Fruit fly (Drosophila melanogaster) whole organism, prepupa: ENCODE results near the gene sno.

Source experiments
- Blimp-1 ChIP-seq: fragments of 200-800 bp; sonication (Bioruptor generic); optimal IDR thresholded peaks from 3 replicates; lab custom pipeline; 2017; ENCODE audit warnings: missing biosample characterization, missing genetic modification characterization, mild to moderate bottlenecking, moderate library complexity, missing genetic modification reagents
- CG10631 ChIP-seq: fragments of 200-800 bp; sonication (Bioruptor generic); optimal IDR thresholded peaks from 2 replicates; lab custom pipeline; 2016; ENCODE audit warnings: missing biosample characterization, missing genetic modification characterization
- CG10669 ChIP-seq: fragments of 200-800 bp; sonication (Bioruptor generic); optimal IDR thresholded peaks from 3 replicates; lab custom pipeline; 2018; ENCODE audit warnings: missing biosample characterization, mild to moderate bottlenecking, missing genetic modification characterization, moderate library complexity
- CG11294 ChIP-seq: fragments of 200-800 bp; sonication (Bioruptor generic); IDR thresholded peaks from 2 replicates; pipeline ENCODE4 v1.3.6; 2022; ENCODE audit warnings: missing biosample characterization, missing genetic modification characterization
- CG15336 ChIP-seq: fragments of 200-800 bp; sonication (Bioruptor generic); IDR thresholded peaks from 2 replicates; pipeline ENCODE4 v1.3.6; 2022; ENCODE audit warnings: missing biosample characterization, missing genetic modification characterization
- CG1621 ChIP-seq: fragments of 200-800 bp; sonication (Bioruptor generic); optimal IDR thresholded peaks from 3 replicates; lab custom pipeline; 2018; ENCODE audit warnings: missing biosample characterization, mild to moderate bottlenecking, missing genetic modification characterization
- CG16779 ChIP-seq: fragments of 200-800 bp; sonication (Bioruptor generic); optimal IDR thresholded peaks from 3 replicates; lab custom pipeline; 2017; ENCODE audit warnings: missing biosample characterization, mild to moderate bottlenecking, missing genetic modification characterization
- CG3032 ChIP-seq: fragments of 200-800 bp; optimal IDR thresholded peaks from 2 replicates; lab custom pipeline; 2019; ENCODE audit warnings: missing biosample characterization, mild to moderate bottlenecking, missing genetic modification characterization, moderate library complexity
- CG31627 ChIP-seq: fragments of 200-800 bp; sonication (Bioruptor generic); optimal IDR thresholded peaks from 3 replicates; lab custom pipeline; 2016; ENCODE audit warnings: missing biosample characterization, missing genetic modification characterization
- CG32006 ChIP-seq: fragments of 200-800 bp; sonication (Bioruptor generic); optimal IDR thresholded peaks from 3 replicates; lab custom pipeline; 2017; ENCODE audit warnings: missing biosample characterization, mild to moderate bottlenecking, missing genetic modification characterization
- CG34406 ChIP-seq: fragments of 200-800 bp; sonication (Bioruptor generic); optimal IDR thresholded peaks from 3 replicates; lab custom pipeline; 2016; ENCODE audit warnings: missing biosample characterization, missing genetic modification characterization
- CG3919 ChIP-seq: fragments of 200-800 bp; sonication (Bioruptor generic); optimal IDR thresholded peaks from 3 replicates; lab custom pipeline; 2016; ENCODE audit warnings: missing biosample characterization, missing genetic modification characterization
- CG4318 ChIP-seq: fragments of 200-800 bp; sonication (Bioruptor generic); optimal IDR thresholded peaks from 3 replicates; lab custom pipeline; 2017; ENCODE audit warnings: missing biosample characterization, mild to moderate bottlenecking, missing genetic modification characterization
- CG6163 ChIP-seq: fragments of 200-800 bp; sonication (Bioruptor generic); IDR thresholded peaks from 3 replicates; pipeline ENCODE4 v1.3.6; 2022; ENCODE audit warnings: missing biosample characterization, missing genetic modification characterization
- CG6276 ChIP-seq: fragments of 200-800 bp; sonication (Bioruptor generic); optimal IDR thresholded peaks from 2 replicates; lab custom pipeline; 2017; ENCODE audit warnings: missing biosample characterization, mild to moderate bottlenecking, missing genetic modification characterization
- CG6808 ChIP-seq: fragments of 200-800 bp; sonication (Bioruptor generic); optimal IDR thresholded peaks from 3 replicates; lab custom pipeline; 2017; ENCODE audit warnings: missing biosample characterization, missing genetic modification characterization, mild to moderate bottlenecking, moderate library complexity, missing genetic modification reagents
- CG7368 ChIP-seq: fragments of 200-800 bp; sonication (Bioruptor generic); optimal IDR thresholded peaks from 3 replicates; lab custom pipeline; 2016; ENCODE audit warnings: missing biosample characterization, missing genetic modification characterization
- CG8119 ChIP-seq: fragments of 200-800 bp; sonication (Bioruptor generic); IDR thresholded peaks from 3 replicates; pipeline ENCODE4 v1.3.6; 2022; ENCODE audit warnings: missing biosample characterization, missing genetic modification characterization
- CG8319 ChIP-seq: fragments of 200-800 bp; sonication (Bioruptor generic); optimal IDR thresholded peaks from 3 replicates; lab custom pipeline; 2016; ENCODE audit warnings: missing biosample characterization, missing genetic modification characterization
- CG8632 ChIP-seq: fragments of 200-800 bp; sonication (Bioruptor generic); optimal IDR thresholded peaks from 3 replicates; lab custom pipeline; 2016; ENCODE audit warnings: missing biosample characterization, missing genetic modification characterization
- Eip78C ChIP-seq: fragments of 200-800 bp; sonication (Bioruptor generic); peaks from one replicate; lab custom pipeline; 2016; ENCODE audit warnings: missing biosample characterization, missing genetic modification characterization
- Eip93F ChIP-seq: fragments of 200-800 bp; sonication (Bioruptor generic); optimal IDR thresholded peaks from 2 replicates; lab custom pipeline; 2016; ENCODE audit warnings: missing biosample characterization, mild to moderate bottlenecking, missing genetic modification characterization
- Ets96B ChIP-seq: fragments of 200-800 bp; optimal IDR thresholded peaks from 2 replicates; lab custom pipeline; 2019; ENCODE audit warnings: missing biosample characterization, mild to moderate bottlenecking, missing genetic modification characterization, moderate library complexity
- Gug ChIP-seq: fragments of 200-800 bp; sonication (Bioruptor generic); IDR thresholded peaks from 2 replicates; pipeline ENCODE4 v1.3.6; 2022; ENCODE audit warnings: missing biosample characterization, missing genetic modification characterization
- Hr38 ChIP-seq: sonication (Bioruptor generic); optimal IDR thresholded peaks from 2 replicates; lab custom pipeline; 2016; ENCODE audit warnings: missing biosample characterization, missing genetic modification characterization
- Hr4 ChIP-seq: fragments of 200-800 bp; sonication (Bioruptor generic); optimal IDR thresholded peaks from 3 replicates; lab custom pipeline; 2016; ENCODE audit warnings: missing biosample characterization, missing genetic modification characterization
- Lpt ChIP-seq: fragments of 200-800 bp; sonication (Bioruptor generic); optimal IDR thresholded peaks from 3 replicates; lab custom pipeline; 2016; ENCODE audit warnings: missing biosample characterization, missing genetic modification characterization
- Met ChIP-seq: fragments of 200-800 bp; sonication (Bioruptor generic); optimal IDR thresholded peaks from 3 replicates; lab custom pipeline; 2016; ENCODE audit warnings: missing biosample characterization, missing genetic modification characterization
- OdsH ChIP-seq: fragments of 200-800 bp; sonication (Bioruptor generic); optimal IDR thresholded peaks from 3 replicates; lab custom pipeline; 2016; ENCODE audit warnings: missing biosample characterization, missing genetic modification characterization
- Sox102F ChIP-seq: fragments of 200-800 bp; sonication (Bioruptor generic); optimal IDR thresholded peaks from 2 replicates; lab custom pipeline; 2016; ENCODE audit warnings: missing biosample characterization, mild to moderate bottlenecking, missing genetic modification characterization
- Sox14 ChIP-seq: fragments of 200-800 bp; sonication (Bioruptor generic); optimal IDR thresholded peaks from 3 replicates; lab custom pipeline; 2016; ENCODE audit warnings: missing biosample characterization, missing genetic modification characterization
- Sox15 ChIP-seq: fragments of 200-800 bp; sonication (Bioruptor generic); optimal IDR thresholded peaks from 3 replicates; lab custom pipeline; 2016; ENCODE audit warnings: missing biosample characterization, missing genetic modification characterization
- achi ChIP-seq: fragments of 200-800 bp; sonication (Bioruptor generic); optimal IDR thresholded peaks from 3 replicates; lab custom pipeline; 2016; ENCODE audit warnings: missing biosample characterization, missing genetic modification characterization
- acj6 ChIP-seq: fragments of 200-800 bp; sonication (Bioruptor generic); optimal IDR thresholded peaks from 3 replicates; lab custom pipeline; 2016; ENCODE audit warnings: missing biosample characterization, missing genetic modification characterization
- cyc ChIP-seq: fragments of 200-800 bp; sonication (Bioruptor generic); optimal IDR thresholded peaks from 3 replicates; lab custom pipeline; 2016; ENCODE audit warnings: missing biosample characterization, missing genetic modification characterization
- dac ChIP-seq: fragments of 200-800 bp; sonication (Bioruptor generic); optimal IDR thresholded peaks from 2 replicates; lab custom pipeline; 2017; ENCODE audit warnings: missing biosample characterization, mild to moderate bottlenecking, missing genetic modification characterization
- dsx ChIP-seq: fragments of 200-800 bp; optimal IDR thresholded peaks from 3 replicates; lab custom pipeline; 2019; ENCODE audit warnings: missing biosample characterization, mild to moderate bottlenecking, missing genetic modification characterization, moderate library complexity; ENCODE audit not compliant: poor library complexity, severe bottlenecking
- esn ChIP-seq: fragments of 200-800 bp; sonication (Bioruptor generic); optimal IDR thresholded peaks from 2 replicates; lab custom pipeline; 2016; ENCODE audit warnings: missing biosample characterization, mild to moderate bottlenecking, missing genetic modification characterization, moderate library complexity
- fd59A ChIP-seq: fragments of 200-800 bp; sonication (Bioruptor generic); optimal IDR thresholded peaks from 2 replicates; lab custom pipeline; 2017; ENCODE audit warnings: missing biosample characterization, mild to moderate bottlenecking, missing genetic modification characterization, missing genetic modification reagents
- fd85E ChIP-seq: fragments of 200-800 bp; sonication (Bioruptor generic); optimal IDR thresholded peaks from 3 replicates; lab custom pipeline; 2016; ENCODE audit warnings: missing biosample characterization, missing genetic modification characterization
- fkh ChIP-seq: fragments of 200-800 bp; sonication (Bioruptor generic); optimal IDR thresholded peaks from 3 replicates; lab custom pipeline; 2017; ENCODE audit warnings: missing biosample characterization, mild to moderate bottlenecking, missing genetic modification characterization, moderate library complexity
- lz ChIP-seq: fragments of 200-800 bp; sonication (Bioruptor generic); optimal IDR thresholded peaks from 3 replicates; lab custom pipeline; 2016; ENCODE audit warnings: missing biosample characterization, missing genetic modification characterization
- net ChIP-seq: fragments of 200-800 bp; sonication (Bioruptor generic); optimal IDR thresholded peaks from 3 replicates; lab custom pipeline; 2016; ENCODE audit warnings: missing biosample characterization, missing genetic modification characterization
- spab ChIP-seq: fragments of 200-800 bp; sonication (Bioruptor generic); optimal IDR thresholded peaks from 2 replicates; lab custom pipeline; 2017; ENCODE audit warnings: missing biosample characterization, mild to moderate bottlenecking, missing genetic modification characterization, missing genetic modification reagents
- ss ChIP-seq, 2 experiments: fragments of 200-800 bp; sonication (Bioruptor generic); optimal IDR thresholded peaks; 2 replicates in 1 of 2; 3 replicates in 1 of 2; lab custom pipeline; 2017 to 2018; ENCODE audit warnings: mild to moderate bottlenecking in 2 of 2, missing biosample characterization in 2 of 2, missing genetic modification characterization in 2 of 2, moderate library complexity in 1 of 2
- svp ChIP-seq: fragments of 200-800 bp; sonication (Bioruptor generic); peaks from one replicate; lab custom pipeline; 2016; ENCODE audit warnings: missing biosample characterization, missing genetic modification characterization
- vri ChIP-seq: fragments of 200-800 bp; sonication (Bioruptor generic); optimal IDR thresholded peaks from 3 replicates; lab custom pipeline; 2016; ENCODE audit warnings: missing biosample characterization, mild to moderate bottlenecking, missing genetic modification characterization

sno gene

DNA sequence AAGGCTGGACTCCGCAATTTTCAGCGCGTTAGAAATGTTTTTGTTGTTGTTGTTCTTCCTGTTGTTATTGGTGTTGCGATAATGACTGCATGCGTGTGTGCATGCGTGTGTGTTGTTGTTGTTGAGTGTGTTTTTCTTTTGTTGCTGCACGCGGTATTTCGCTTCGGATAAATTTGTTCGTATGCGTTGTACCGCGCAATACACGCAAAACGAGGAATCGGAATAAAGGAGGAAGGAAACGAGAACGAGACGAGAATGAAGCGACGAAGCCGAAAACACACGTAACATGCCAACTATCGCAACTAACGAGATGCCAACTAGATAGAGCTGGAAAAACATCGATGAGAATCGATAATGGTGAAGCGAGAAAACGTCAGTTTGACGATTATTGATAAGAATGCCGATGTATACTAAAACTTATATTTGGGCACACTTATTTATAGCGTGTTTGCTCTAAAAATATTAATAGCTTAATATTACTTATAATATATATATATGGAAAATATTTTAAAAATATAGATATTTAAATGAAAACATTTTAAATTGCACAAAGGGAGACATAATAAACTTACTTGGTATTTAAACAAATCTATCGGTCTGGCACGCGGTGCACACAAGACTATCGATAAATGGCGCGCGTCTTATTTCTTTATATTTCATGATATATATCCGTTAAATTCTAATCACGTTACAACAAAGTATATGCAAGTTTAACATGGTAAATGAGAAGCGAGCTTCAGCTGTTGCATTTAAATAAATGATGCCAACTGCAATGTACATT, at the start of gene sno:
sno (minus strand) TSS at position 318 of the 781 bp plus-strand sequence.
- peak; percentile 39 for TF ChIP-seq svp (GFP tag; lab: Kevin White, UChicago)
- no peak for TF ChIP-seq fd59A (GFP tag; lab: Kevin White, UChicago)
- no peak for TF ChIP-seq Lpt (GFP tag; lab: Kevin White, UChicago)
- TF ChIP-seq fd85E (GFP tag; lab: Kevin White, UChicago), result no peak
- TF ChIP-seq CG10631 (GFP tag; lab: Kevin White, UChicago), result peak; percentile 7
- peak; percentile 40 for TF ChIP-seq Eip78C (GFP tag; lab: Kevin White, UChicago)
- peak; percentile 61 for TF ChIP-seq vri (GFP tag; lab: Kevin White, UChicago)
- peak; percentile 23; the same call in 1 of the 3 replicates for TF ChIP-seq CG6163 (GFP tag; lab: Robert Waterston, UW)
- TF ChIP-seq CG15336 (GFP tag; lab: Robert Waterston, UW), result peak; percentile 20; the same call in 1 of the 2 replicates
- TF ChIP-seq Hr4 (GFP tag; lab: Kevin White, UChicago), result no peak
- peak; percentile 56 for TF ChIP-seq achi (GFP tag; lab: Kevin White, UChicago)

DNA sequence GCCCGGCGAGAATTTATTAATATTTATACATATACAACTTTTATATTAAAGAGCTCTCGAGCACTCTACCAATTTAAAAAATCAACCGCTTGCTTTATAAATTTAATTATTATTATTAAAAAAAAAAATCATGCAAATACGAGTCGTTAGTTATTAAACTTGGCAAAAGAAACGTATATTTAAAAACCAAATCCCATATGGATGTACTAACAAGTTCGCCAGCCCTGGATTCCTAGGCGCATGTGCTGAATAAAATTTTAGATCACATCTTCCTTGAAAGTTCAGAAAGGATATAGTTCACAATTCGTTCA, 47.2 kb upstream of the sno start, which contains the start of gene comt:
comt (plus strand) TSS at position 265 of the 311 bp plus-strand sequence.
- TF ChIP-seq CG8632 (GFP tag; lab: Kevin White, UChicago), result peak; percentile 59
- TF ChIP-seq CG31627 (GFP tag; lab: Kevin White, UChicago), result no peak
- no peak for TF ChIP-seq dac
- no peak for TF ChIP-seq lz
- TF ChIP-seq CG10669 (GFP tag; lab: Kevin White, UChicago), result no peak
- TF ChIP-seq CG6276 (GFP tag; lab: Kevin White, UChicago), result no peak
- no peak for TF ChIP-seq Sox14 (GFP tag; lab: Kevin White, UChicago)
- TF ChIP-seq Hr38 (GFP tag; lab: Kevin White, UChicago), result no peak
- TF ChIP-seq fd85E (GFP tag; lab: Kevin White, UChicago), result no peak
- peak; percentile 55; the same call in 2 of the 3 replicates for TF ChIP-seq CG6163 (GFP tag; lab: Robert Waterston, UW)
- TF ChIP-seq CG16779 (tag; lab: Kevin White, UChicago), result no peak
- peak; percentile 41 for TF ChIP-seq CG15336 (GFP tag; lab: Robert Waterston, UW)
- TF ChIP-seq Hr4 (GFP tag; lab: Kevin White, UChicago), result no peak
- peak; percentile 31 for TF ChIP-seq CG4318 (GFP tag; lab: Kevin White, UChicago)
- TF ChIP-seq acj6 (GFP tag; lab: Kevin White, UChicago), result peak; percentile 60
- no peak for TF ChIP-seq CG7368 (GFP tag; lab: Kevin White, UChicago)
- no peak for TF ChIP-seq svp (GFP tag; lab: Kevin White, UChicago)
- TF ChIP-seq CG6808, result no peak
- TF ChIP-seq dsx, result no peak
- peak; percentile 40 for TF ChIP-seq CG34406 (GFP tag; lab: Kevin White, UChicago)
- TF ChIP-seq achi (GFP tag; lab: Kevin White, UChicago), result no peak
- TF ChIP-seq net (GFP tag; lab: Kevin White, UChicago), result no peak
- TF ChIP-seq Met, result no peak
- TF ChIP-seq CG11294 (GFP tag; lab: Robert Waterston, UW), result no peak
- peak; percentile 14 for TF ChIP-seq cyc (GFP tag; lab: Kevin White, UChicago)
- peak; percentile 63 for TF ChIP-seq CG8119 (GFP tag; lab: Robert Waterston, UW)
- TF ChIP-seq fd59A (GFP tag; lab: Kevin White, UChicago), result no peak
- no peak for TF ChIP-seq CG3919
- TF ChIP-seq esn, result peak; percentile 47
- no peak for TF ChIP-seq CG32006 (GFP tag; lab: Kevin White, UChicago)
- TF ChIP-seq spab (GFP tag; lab: Kevin White, UChicago), result no peak
- TF ChIP-seq CG8319, result no peak
- TF ChIP-seq Gug (GFP tag; lab: Robert Waterston, UW), result peak; percentile 38
- TF ChIP-seq CG1621 (tag; lab: Kevin White, UChicago), result no peak
- no peak for TF ChIP-seq Blimp-1 (GFP tag; lab: Kevin White, UChicago)
- TF ChIP-seq fkh (GFP tag; lab: Kevin White, UChicago), result no peak
- no peak for TF ChIP-seq Sox102F
- peak; percentile 19 for TF ChIP-seq Ets96B (tag; lab: Kevin White, UChicago)
- TF ChIP-seq vri (GFP tag; lab: Kevin White, UChicago), result peak; percentile 8
- TF ChIP-seq ss (GFP tag; optimal IDR thresholded peaks at IDR 0.05; lab: Kevin White, UChicago), result no peak
- peak; percentile 66 for TF ChIP-seq CG10631 (GFP tag; lab: Kevin White, UChicago)
- peak; percentile 28 for TF ChIP-seq Eip93F
- no peak for TF ChIP-seq OdsH (GFP tag; lab: Kevin White, UChicago)
- TF ChIP-seq CG3032 (tag; lab: Kevin White, UChicago), result peak; percentile 59
- no peak for TF ChIP-seq Sox15 (GFP tag; lab: Kevin White, UChicago)
